Worm (Caenorhabditis elegans): ENCODE data around the gene ten-1.

DNA sequence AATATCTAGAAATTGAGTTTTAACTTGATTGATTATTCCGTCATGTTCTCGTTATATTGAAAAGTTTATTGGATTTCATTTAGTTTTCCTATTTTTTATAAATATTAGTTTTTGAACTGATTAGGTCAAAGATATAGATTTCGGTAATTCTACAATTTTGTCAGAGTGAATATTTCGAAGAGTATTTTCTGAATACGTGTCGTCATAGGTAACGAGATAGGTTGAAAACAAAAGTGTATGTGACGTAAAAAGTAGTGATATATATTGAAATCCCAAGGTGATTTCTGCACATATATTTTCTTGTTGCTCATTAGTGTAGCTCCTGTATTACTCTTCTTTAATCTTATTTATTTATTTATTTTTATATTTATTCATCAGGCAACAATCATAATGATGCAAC lies 60.1 kb downstream of the ten-1 start, which contains the start of gene K04C2.7:
- no peak for TF ChIP-seq ets-5 (GFP tag; IDR thresholded peaks at IDR 0.05)
- TF ChIP-seq nhr-237 (tag; optimal IDR thresholded peaks at IDR 0.05) = no peak
- TF ChIP-seq elt-3 (tag; optimal IDR thresholded peaks at IDR 0.05) = no peak
- TF ChIP-seq ama-1 (optimal IDR thresholded peaks at IDR 0.05) = no peak
- no peak for TF ChIP-seq unc-62 (GFP tag; optimal IDR thresholded peaks at IDR 0.05)
- no peak for TF ChIP-seq ztf-11 (tag; optimal IDR thresholded peaks at IDR 0.05)
- TF ChIP-seq nhr-76 (tag; optimal IDR thresholded peaks at IDR 0.05) = no peak
- TF ChIP-seq unc-30 (tag; optimal IDR thresholded peaks at IDR 0.05) = no peak
- no peak for TF ChIP-seq rnt-1 (tag; optimal IDR thresholded peaks at IDR 0.05)
- TF ChIP-seq ceh-63 (GFP tag; optimal IDR thresholded peaks at IDR 0.05) = no peak
- no peak for TF ChIP-seq swsn-7 (tag; optimal IDR thresholded peaks at IDR 0.05)

Data from whole organism, L1 larva.